Worm (Caenorhabditis elegans): ENCODE data around the gene Y51H7C.7.

Gene Y51H7C.7

ce11 chrII:1402167-1402619 lies at the start of gene Y51H7C.7:
TSS of gene Y51H7C.7 (plus strand) at chrII:1402569.
- TF ChIP-seq fkh-6 (tag; optimal IDR thresholded peaks at IDR 0.05) (no peak), ceh-14 (tag; optimal IDR thresholded peaks at IDR 0.05) (no peak), pqm-1 (tag; optimal IDR thresholded peaks at IDR 0.05) (no peak), unc-42 (tag; optimal IDR thresholded peaks at IDR 0.05) (no peak), lim-6 (tag; optimal IDR thresholded peaks at IDR 0.05) (no peak), che-1 (tag; optimal IDR thresholded peaks at IDR 0.05) (no peak), ref-2 (tag; optimal IDR thresholded peaks at IDR 0.05) (no peak)

- TF ChIP-seq hlh-30 (tag; optimal IDR thresholded peaks at IDR 0.05; ENCODE audit: insufficient read depth), result no peak
- peak; percentile 39 for TF ChIP-seq elt-2 (tag; optimal IDR thresholded peaks at IDR 0.05)
Measured at ce11 chrII:1355480-1355879, 46.9 kb upstream of the Y51H7C.7 start, which contains the start of gene C13A10.1. TSS of gene C13A10.1 (minus strand) at chrII:1355649.

- TF ChIP-seq dmd-4 (tag; optimal IDR thresholded peaks at IDR 0.05; ENCODE audit: borderline replicate concordance) (no peak), ztf-16 (tag; optimal IDR thresholded peaks at IDR 0.05) (no peak), hlh-30 (tag; optimal IDR thresholded peaks at IDR 0.05; ENCODE audit: insufficient read depth) (no peak), ceh-19 (GFP tag; optimal IDR thresholded peaks at IDR 0.05) (no peak), nhr-11 (tag; optimal IDR thresholded peaks at IDR 0.05) (no peak), gmeb-2 (tag; optimal IDR thresholded peaks at IDR 0.05) (no peak), unc-42 (tag; optimal IDR thresholded peaks at IDR 0.05) (no peak), Y22D7AL.16 (tag; optimal IDR thresholded peaks at IDR 0.05) (no peak), madf-2 (tag; optimal IDR thresholded peaks at IDR 0.05) (no peak), ahr-1 (tag; optimal IDR thresholded peaks at IDR 0.05) (no peak), C08G9.2 (tag; optimal IDR thresholded peaks at IDR 0.05) (no peak), syd-9 (tag; optimal IDR thresholded peaks at IDR 0.05) (no peak), eyg-1 (tag; optimal IDR thresholded peaks at IDR 0.05) (no peak), ceh-45 (GFP tag; IDR thresholded peaks at IDR 0.05) (no peak)
Measured at ce11 chrII:1357262-1357661, 45.1 kb upstream of the Y51H7C.7 start.

ce11 chrII:1357905-1358304 lies 44.5 kb upstream of the Y51H7C.7 start, which contains the start of gene C13A10.2:
TSS of gene C13A10.2 (minus strand) at chrII:1358005.
- TF ChIP-seq ceh-45 (GFP tag; IDR thresholded peaks at IDR 0.05), result no peak
- no peak for TF ChIP-seq dmd-4 (tag; optimal IDR thresholded peaks at IDR 0.05; ENCODE audit: borderline replicate concordance)
- TF ChIP-seq unc-86 (tag; optimal IDR thresholded peaks at IDR 0.05), result no peak
- TF ChIP-seq ceh-22 (tag; optimal IDR thresholded peaks at IDR 0.05), result no peak
- TF ChIP-seq gmeb-2 (tag; optimal IDR thresholded peaks at IDR 0.05), result no peak
- no peak for TF ChIP-seq ztf-16 (tag; optimal IDR thresholded peaks at IDR 0.05)
- TF ChIP-seq ets-4 (tag; optimal IDR thresholded peaks at IDR 0.05), result no peak
- TF ChIP-seq ceh-18 (tag; optimal IDR thresholded peaks at IDR 0.05), result no peak
- no peak for TF ChIP-seq unc-55 (GFP tag; optimal IDR thresholded peaks at IDR 0.05)
- TF ChIP-seq unc-3 (GFP tag; conservative IDR thresholded peaks at IDR 0.05), result no peak
- no peak for TF ChIP-seq unc-3 (tag; optimal IDR thresholded peaks at IDR 0.05)
- TF ChIP-seq pag-3 (tag; optimal IDR thresholded peaks at IDR 0.05; ENCODE audit: borderline replicate concordance), result no peak
- no peak for TF ChIP-seq ceh-2 (tag; optimal IDR thresholded peaks at IDR 0.05)
- no peak for TF ChIP-seq pqm-1 (tag; optimal IDR thresholded peaks at IDR 0.05)
- no peak for TF ChIP-seq ceh-19 (GFP tag; optimal IDR thresholded peaks at IDR 0.05)
- TF ChIP-seq eyg-1 (tag; optimal IDR thresholded peaks at IDR 0.05), result no peak
- TF ChIP-seq lin-11 (tag; optimal IDR thresholded peaks at IDR 0.05), result no peak
- no peak for TF ChIP-seq ttx-3 (tag; optimal IDR thresholded peaks at IDR 0.05)
- no peak for TF ChIP-seq ceh-48 (tag; optimal IDR thresholded peaks at IDR 0.05)

ce11 chrII:1360257-1360656 lies 42.1 kb upstream of the Y51H7C.7 start:
- TF ChIP-seq tbx-7 (tag; optimal IDR thresholded peaks at IDR 0.05) (no peak), unc-42 (tag; optimal IDR thresholded peaks at IDR 0.05) (no peak), pqm-1 (tag; optimal IDR thresholded peaks at IDR 0.05) (no peak), ama-1 (optimal IDR thresholded peaks at IDR 0.05) (no peak), dmd-4 (tag; optimal IDR thresholded peaks at IDR 0.05; ENCODE audit: borderline replicate concordance) (no peak), ceh-48 (tag; optimal IDR thresholded peaks at IDR 0.05) (no peak), pros-1 (tag; optimal IDR thresholded peaks at IDR 0.05) (no peak), unc-86 (tag; optimal IDR thresholded peaks at IDR 0.05) (no peak), ceh-14 (tag; optimal IDR thresholded peaks at IDR 0.05) (no peak), hlh-30 (tag; optimal IDR thresholded peaks at IDR 0.05; ENCODE audit: insufficient read depth) (no peak)
